Worm (Caenorhabditis elegans) whole organism, L1 larva: ENCODE measurements around the gene sago-1.

Source experiments
- aly-2 ChIP-seq: fragments of 150-350 bp; optimal IDR thresholded peaks from 2 replicates; lab custom pipeline; 2014; ENCODE audit warnings: missing biosample characterization, missing genetic modification characterization
- blmp-1 ChIP-seq: fragments of 150-350 bp; optimal IDR thresholded peaks from 2 replicates; lab custom pipeline; 2014; ENCODE audit warnings: missing biosample characterization, missing genetic modification characterization
- egl-27 ChIP-seq, 2 experiments: fragments of 150-350 bp in 1 of 2; sonication (generic microtip); optimal IDR thresholded peaks; 3 replicates each; lab custom pipeline; 2017 to 2018; ENCODE audit warnings: missing biosample characterization in 2 of 2, missing genetic modification characterization in 2 of 2, missing genetic modification reagents in 2 of 2
- elt-3 ChIP-seq, 6 experiments: fragments of 150-350 bp in 1 of 6; sonication (generic microtip); optimal IDR thresholded peaks; 2 replicates each; lab custom pipeline; 2017 to 2018; ENCODE audit warnings: missing biosample characterization in 6 of 6, missing genetic modification characterization in 6 of 6, inconsistent platforms in 1 of 6
- irx-1 ChIP-seq: sonication (generic microtip); optimal IDR thresholded peaks from 2 replicates; lab custom pipeline; 2016; ENCODE audit warnings: missing genetic modification characterization, missing compliant biosample characterization
- nhr-85 ChIP-seq: sonication (generic microtip); peaks from one replicate; lab custom pipeline; 2016; ENCODE audit warnings: missing genetic modification characterization, inconsistent platforms, missing compliant biosample characterization

- TF ChIP-seq nhr-85 (tag; lab: Kevin White, UChicago) (peak; percentile 91), aly-2 (tag; lab: Kevin White, UChicago) (no peak), irx-1 (no peak), blmp-1 (tag; lab: Kevin White, UChicago) (peak; percentile 31), elt-3 (tag; optimal IDR thresholded peaks at IDR 0.05; lab: Kevin White, UChicago) (peak in 5 of 6 experiments; percentile 25 to 88 (median 66)), egl-27 (tag; optimal IDR thresholded peaks at IDR 0.05; lab: Kevin White, UChicago) (no peak)
Measured at ce11 chrV:6276205-6276604, 27.4 kb upstream of the sago-1 start, which contains the start of gene F31F7.1.
